Fruit fly (Drosophila melanogaster) S2 (cell line): ENCODE results near the gene CG32444.

Experiments used
- CG8478 ChIP-seq: fragments of >200 bp; optimal IDR thresholded peaks from 2 replicates; lab custom pipeline; 2018
- CTCF ChIP-seq, 2 experiments: fragments of >200 bp; optimal IDR thresholded peaks; 2 replicates each; lab custom pipeline; 2018

- TF ChIP-seq CTCF (optimal IDR thresholded peaks at IDR 0.05; lab: Kevin White, UChicago), result no peak
- no peak for TF ChIP-seq CG8478
Measured at dm6 chr3L:21651412-21651811, 14.7 kb downstream of the CG32444 start.
